Fruit fly (Drosophila melanogaster): ENCODE results near the gene Hgsnat.

The Hgsnat gene

dm6 chrX:4912370-4912769, 6.2 kb upstream of the Hgsnat start:
- no peak for TF ChIP-seq CG10348 (GFP tag; IDR thresholded peaks at IDR 0.05)
- TF ChIP-seq CG32121 (GFP tag; IDR thresholded peaks at IDR 0.05), result no peak
- TF ChIP-seq CG12605 (GFP tag; IDR thresholded peaks at IDR 0.05), result no peak
- no peak for TF ChIP-seq Snoo (tag; optimal IDR thresholded peaks at IDR 0.05)
- no peak for TF ChIP-seq CG34367 (tag; optimal IDR thresholded peaks at IDR 0.05)
- no peak for TF ChIP-seq Pif1A (GFP tag; optimal IDR thresholded peaks at IDR 0.05)
- no peak for TF ChIP-seq CG4496 (GFP tag; IDR thresholded peaks at IDR 0.05)
- TF ChIP-seq gl (tag; optimal IDR thresholded peaks at IDR 0.05), result no peak
- TF ChIP-seq CG15710 (tag; optimal IDR thresholded peaks at IDR 0.05), result no peak

dm6 chrX:4919040-4919881, 731 bp downstream of the Hgsnat start:
- TF ChIP-seq fd96Ca (GFP tag; IDR thresholded peaks at IDR 0.05) (peak; percentile 96), CG34367 (tag; optimal IDR thresholded peaks at IDR 0.05) (peak; percentile 80), EcR (GFP tag; optimal IDR thresholded peaks at IDR 0.05) (no peak), rn (GFP tag; IDR thresholded peaks at IDR 0.05) (peak; percentile 80), CG9948 (tag; optimal IDR thresholded peaks at IDR 0.05) (peak; percentile 76), Ets98B (GFP tag; IDR thresholded peaks at IDR 0.05) (peak; percentile 94), CG8301 (tag; optimal IDR thresholded peaks at IDR 0.05) (peak; percentile 83), D1 (tag; optimal IDR thresholded peaks at IDR 0.05) (no peak), CG15710 (tag; optimal IDR thresholded peaks at IDR 0.05) (peak; percentile 83), CG12605 (GFP tag; IDR thresholded peaks at IDR 0.05) (peak; percentile 88), CG8159 (tag; optimal IDR thresholded peaks at IDR 0.05) (peak; percentile 76), CG4496 (GFP tag; IDR thresholded peaks at IDR 0.05) (peak; percentile 97), CG10348 (GFP tag; IDR thresholded peaks at IDR 0.05) (peak; percentile 87), gl (tag; optimal IDR thresholded peaks at IDR 0.05) (peak; percentile 56), Snoo (tag; optimal IDR thresholded peaks at IDR 0.05) (peak; percentile 28), Pif1A (GFP tag; optimal IDR thresholded peaks at IDR 0.05) (peak; percentile 87), CG32121 (GFP tag; IDR thresholded peaks at IDR 0.05) (peak; percentile 94), CG13204 (GFP tag; optimal IDR thresholded peaks at IDR 0.05) (peak; percentile 11), CG14655 (GFP tag; optimal IDR thresholded peaks at IDR 0.05) (peak; percentile 80), Pif1B (GFP tag; optimal IDR thresholded peaks at IDR 0.05) (peak; percentile 78), CG17806 (tag; optimal IDR thresholded peaks at IDR 0.05) (peak; percentile 79)

- peak; percentile 19 for TF ChIP-seq CG8159 (tag; optimal IDR thresholded peaks at IDR 0.05)
- peak; percentile 25 for TF ChIP-seq CG14655 (GFP tag; optimal IDR thresholded peaks at IDR 0.05)
- peak; percentile 34 for TF ChIP-seq Pif1B (GFP tag; optimal IDR thresholded peaks at IDR 0.05)
- no peak for TF ChIP-seq Snoo (tag; optimal IDR thresholded peaks at IDR 0.05)
- peak; percentile 41 for TF ChIP-seq CG8301 (tag; optimal IDR thresholded peaks at IDR 0.05)
- peak; percentile 32 for TF ChIP-seq Pif1A (GFP tag; optimal IDR thresholded peaks at IDR 0.05)
- no peak for TF ChIP-seq rn (GFP tag; IDR thresholded peaks at IDR 0.05)
- peak; percentile 27 for TF ChIP-seq CG34367 (tag; optimal IDR thresholded peaks at IDR 0.05)
These were observed 11.8 kb downstream of the Hgsnat start for dm6 chrX:4930100-4931010.

DNA sequence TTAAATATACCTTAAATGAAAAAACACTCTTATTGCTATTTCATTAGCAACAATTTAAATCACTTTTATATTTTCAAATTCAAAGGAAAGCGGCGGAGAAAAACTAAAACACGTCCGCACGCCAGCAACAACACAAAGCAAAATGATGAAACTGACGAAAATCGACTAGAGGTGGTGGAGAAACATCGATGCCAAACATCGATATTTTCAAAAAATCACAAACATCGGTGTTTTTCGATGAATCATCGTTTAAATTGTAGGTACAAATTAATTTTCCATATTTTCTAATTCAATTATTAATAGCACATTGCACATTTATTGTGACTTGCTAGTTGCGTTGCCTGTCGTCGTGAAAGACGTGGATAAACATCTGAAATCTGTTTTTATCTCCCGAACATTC, 12.5 kb downstream of the Hgsnat start:
- TF ChIP-seq CG17806 (tag; optimal IDR thresholded peaks at IDR 0.05), result no peak
- no peak for TF ChIP-seq EcR (GFP tag; optimal IDR thresholded peaks at IDR 0.05)
- TF ChIP-seq Ets98B (GFP tag; IDR thresholded peaks at IDR 0.05), result no peak
- no peak for TF ChIP-seq gl (tag; optimal IDR thresholded peaks at IDR 0.05)
- TF ChIP-seq Pif1B (GFP tag; optimal IDR thresholded peaks at IDR 0.05), result no peak
- TF ChIP-seq CG4496 (GFP tag; IDR thresholded peaks at IDR 0.05), result no peak
- TF ChIP-seq Snoo (tag; optimal IDR thresholded peaks at IDR 0.05), result no peak
- no peak for TF ChIP-seq CG13204 (GFP tag; optimal IDR thresholded peaks at IDR 0.05)
- no peak for TF ChIP-seq CG15710 (tag; optimal IDR thresholded peaks at IDR 0.05)

DNA sequence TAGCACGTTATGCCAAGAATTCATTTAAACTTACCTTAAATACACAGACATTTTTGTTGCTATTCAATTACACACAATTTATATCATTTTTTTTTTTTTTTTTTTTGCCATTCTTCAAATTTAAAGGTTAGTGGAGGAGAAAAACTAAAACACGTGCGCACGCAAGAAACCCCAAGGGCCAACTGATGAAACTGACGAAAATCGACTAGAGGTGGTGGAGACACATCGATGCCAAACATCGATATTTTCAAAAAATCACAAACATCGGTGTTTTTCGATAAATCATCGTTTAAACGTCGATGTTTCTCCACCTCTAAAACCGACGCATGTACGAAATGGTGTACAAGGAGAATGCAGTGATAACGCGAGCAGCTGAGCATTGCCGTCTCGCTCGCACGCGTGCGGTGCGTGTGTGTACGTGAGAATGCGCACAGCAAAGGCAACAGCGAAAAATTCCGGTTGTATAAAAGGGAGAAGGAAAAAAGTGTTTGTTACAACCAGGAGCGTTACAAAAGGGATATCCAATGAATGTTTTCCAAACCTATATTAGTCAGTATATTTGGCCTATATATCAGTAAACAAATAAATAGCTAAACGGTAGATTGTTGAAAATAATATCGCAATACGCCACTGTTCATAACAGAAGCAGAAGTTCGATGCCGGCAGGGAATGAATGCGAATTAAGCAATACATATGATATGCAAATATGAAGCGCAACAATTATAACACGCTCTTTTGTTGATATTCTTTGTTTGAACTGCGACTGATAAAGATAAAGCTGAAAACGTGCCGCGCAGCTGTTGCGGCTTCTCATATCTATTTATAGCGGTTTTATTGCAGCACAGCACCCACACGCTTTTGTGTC, 17.7 kb downstream of the Hgsnat start:
- no peak for TF ChIP-seq CG10348 (GFP tag; IDR thresholded peaks at IDR 0.05)
- peak; percentile 13 for TF ChIP-seq CG9948 (tag; optimal IDR thresholded peaks at IDR 0.05)
- peak; percentile 36 for TF ChIP-seq CG8159 (tag; optimal IDR thresholded peaks at IDR 0.05)
- TF ChIP-seq EcR (GFP tag; optimal IDR thresholded peaks at IDR 0.05), result peak; percentile 4
- no peak for TF ChIP-seq rn (GFP tag; IDR thresholded peaks at IDR 0.05)
- peak; percentile 37 for TF ChIP-seq CG15710 (tag; optimal IDR thresholded peaks at IDR 0.05)
- TF ChIP-seq Snoo (tag; optimal IDR thresholded peaks at IDR 0.05), result peak; percentile 16
- peak; percentile 56 for TF ChIP-seq Pif1A (GFP tag; optimal IDR thresholded peaks at IDR 0.05)
- TF ChIP-seq Ets98B (GFP tag; IDR thresholded peaks at IDR 0.05), result no peak
- TF ChIP-seq CG4496 (GFP tag; IDR thresholded peaks at IDR 0.05), result no peak
- TF ChIP-seq CG14655 (GFP tag; optimal IDR thresholded peaks at IDR 0.05), result peak; percentile 24
- TF ChIP-seq Pif1B (GFP tag; optimal IDR thresholded peaks at IDR 0.05), result peak; percentile 26
- TF ChIP-seq CG17806 (tag; optimal IDR thresholded peaks at IDR 0.05), result peak; percentile 27
- TF ChIP-seq CG8301 (tag; optimal IDR thresholded peaks at IDR 0.05), result peak; percentile 9
- TF ChIP-seq gl (tag; optimal IDR thresholded peaks at IDR 0.05), result no peak
- no peak for TF ChIP-seq D1 (tag; optimal IDR thresholded peaks at IDR 0.05)
- no peak for TF ChIP-seq CG12605 (GFP tag; IDR thresholded peaks at IDR 0.05)
